Fruit fly (Drosophila melanogaster) whole organism, embryonic: ENCODE measurements around the gene CG31050.

Experiments
- Abd-B ChIP-seq: fragments of 200-800 bp; sonication (Bioruptor generic); optimal IDR thresholded peaks from 2 replicates; lab custom pipeline; 2018; ENCODE audit warnings: missing biosample characterization, mild to moderate bottlenecking, missing genetic modification characterization, moderate library complexity
- Ada2b ChIP-seq: fragments of 200-800 bp; sonication (Bioruptor generic); IDR thresholded peaks from 2 replicates; pipeline ENCODE4 v1.3.6; 2022; ENCODE audit warnings: missing biosample characterization, missing genetic modification characterization
- Antp ChIP-seq: fragments of 200-800 bp; sonication (Bioruptor generic); optimal IDR thresholded peaks from 3 replicates; lab custom pipeline; 2016; ENCODE audit warnings: missing biosample characterization, missing genetic modification characterization
- B-H2 ChIP-seq: fragments of 200-800 bp; sonication (Bioruptor generic); optimal IDR thresholded peaks from 2 replicates; lab custom pipeline; 2018; ENCODE audit warnings: missing biosample characterization, mild to moderate bottlenecking, missing genetic modification characterization
- Bgb ChIP-seq: fragments of 200-800 bp; sonication (Bioruptor generic); IDR thresholded peaks from 2 replicates; pipeline ENCODE4 v1.3.6; 2022; ENCODE audit warnings: missing biosample characterization, missing genetic modification characterization; ENCODE audit not compliant: partially characterized antibody
- CG10209 ChIP-seq: fragments of 200-800 bp; sonication (Bioruptor generic); optimal IDR thresholded peaks from 3 replicates; lab custom pipeline; 2017; ENCODE audit warnings: missing biosample characterization, mild to moderate bottlenecking, missing genetic modification characterization, missing genetic modification reagents
- CG11695 ChIP-seq: fragments of 200-800 bp; sonication (Bioruptor generic); IDR thresholded peaks from 3 replicates; pipeline ENCODE4 v1.3.6; 2022; ENCODE audit warnings: missing biosample characterization, missing genetic modification characterization
- CG12744 ChIP-seq: fragments of 200-800 bp; sonication (Bioruptor generic); optimal IDR thresholded peaks from 2 replicates; lab custom pipeline; 2016; ENCODE audit warnings: missing biosample characterization, missing genetic modification characterization
- CG1602 ChIP-seq: fragments of 200-800 bp; sonication (Bioruptor generic); optimal IDR thresholded peaks from 3 replicates; lab custom pipeline; 2016; ENCODE audit warnings: missing biosample characterization, missing genetic modification characterization
- CG1603 ChIP-seq: fragments of 200-800 bp; sonication (Bioruptor generic); optimal IDR thresholded peaks from 2 replicates; lab custom pipeline; 2019; ENCODE audit warnings: missing biosample characterization, mild to moderate bottlenecking, missing genetic modification characterization, moderate library complexity
- CG17359 ChIP-seq: fragments of 200-800 bp; sonication (Bioruptor generic); optimal IDR thresholded peaks from 3 replicates; lab custom pipeline; 2018; ENCODE audit warnings: missing biosample characterization, mild to moderate bottlenecking, missing genetic modification characterization, moderate library complexity
- CG17802 ChIP-seq: fragments of 200-800 bp; sonication (Bioruptor generic); optimal IDR thresholded peaks from 2 replicates; lab custom pipeline; 2018; ENCODE audit warnings: missing biosample characterization, mild to moderate bottlenecking, missing genetic modification characterization, moderate library complexity
- CG18599 ChIP-seq: fragments of 200-800 bp; sonication (Bioruptor generic); optimal IDR thresholded peaks from 3 replicates; lab custom pipeline; 2017; ENCODE audit warnings: missing biosample characterization, missing genetic modification characterization, mild to moderate bottlenecking, moderate library complexity, missing genetic modification reagents
- CG18764 ChIP-seq: fragments of 200-800 bp; sonication (Bioruptor generic); optimal IDR thresholded peaks from 3 replicates; lab custom pipeline; 2016; ENCODE audit warnings: missing biosample characterization, missing genetic modification characterization
- CG30431 ChIP-seq: fragments of 200-800 bp; sonication (Bioruptor generic); optimal IDR thresholded peaks from 2 replicates; lab custom pipeline; 2017; ENCODE audit warnings: missing biosample characterization, missing genetic modification characterization
- CG31224 ChIP-seq: fragments of 200-800 bp; sonication (Bioruptor generic); IDR thresholded peaks from 2 replicates; pipeline ENCODE4 v1.3.6; 2022; ENCODE audit warnings: missing biosample characterization, missing genetic modification characterization
- CG32772 ChIP-seq: fragments of 200-800 bp; sonication (Bioruptor generic); IDR thresholded peaks from 2 replicates; pipeline ENCODE4 v1.3.6; 2022; ENCODE audit warnings: missing biosample characterization, missing genetic modification characterization
- CG4424 ChIP-seq: fragments of 200-800 bp; sonication (Bioruptor generic); optimal IDR thresholded peaks from 3 replicates; lab custom pipeline; 2016; ENCODE audit warnings: missing biosample characterization, missing genetic modification characterization
- CG5180 ChIP-seq: fragments of 200-800 bp; sonication (Bioruptor generic); optimal IDR thresholded peaks from 3 replicates; lab custom pipeline; 2017; ENCODE audit warnings: missing biosample characterization, missing genetic modification characterization, mild to moderate bottlenecking, moderate library complexity, missing genetic modification reagents
- CG7556 ChIP-seq: fragments of 200-800 bp; sonication (Bioruptor generic); optimal IDR thresholded peaks from 2 replicates; lab custom pipeline; 2017; ENCODE audit warnings: missing biosample characterization, mild to moderate bottlenecking, missing genetic modification characterization
- CrebB ChIP-seq: fragments of 200-800 bp; sonication (Bioruptor generic); optimal IDR thresholded peaks from 3 replicates; lab custom pipeline; 2018; ENCODE audit warnings: missing biosample characterization, mild to moderate bottlenecking, missing genetic modification characterization
- D ChIP-seq, 2 experiments: fragments of 200-800 bp in 1 of 2; fragments of >200 bp in 1 of 2; sonication (Bioruptor generic) in 1 of 2; optimal IDR thresholded peaks; 2 replicates in 1 of 2; 3 replicates in 1 of 2; lab custom pipeline; 2017; ENCODE audit warnings: mild to moderate bottlenecking in 1 of 2, missing biosample characterization in 1 of 2, missing genetic modification characterization in 1 of 2, missing genetic modification reagents in 1 of 2
- Doc3 ChIP-seq: fragments of 200-800 bp; sonication (Bioruptor generic); IDR thresholded peaks from 3 replicates; pipeline ENCODE4 v1.3.6; 2022; ENCODE audit warnings: missing biosample characterization, missing genetic modification characterization; ENCODE audit not compliant: partially characterized antibody
- Ets65A ChIP-seq: fragments of 200-800 bp; sonication (Bioruptor generic); peaks from one replicate; lab custom pipeline; 2016; ENCODE audit warnings: missing biosample characterization, missing genetic modification characterization
- Ets97D ChIP-seq: fragments of 200-800 bp; sonication (Bioruptor generic); optimal IDR thresholded peaks from 3 replicates; lab custom pipeline; 2016; ENCODE audit warnings: missing biosample characterization, missing genetic modification characterization
- Hmr ChIP-seq: fragments of 200-800 bp; sonication (Bioruptor generic); optimal IDR thresholded peaks from 3 replicates; lab custom pipeline; 2017; ENCODE audit warnings: mild to moderate bottlenecking, missing biosample characterization, missing genetic modification reagents, missing genetic modification characterization
- Mrtf ChIP-seq: fragments of 200-800 bp; sonication (Bioruptor generic); IDR thresholded peaks from 3 replicates; pipeline ENCODE4 v1.3.6; 2022; ENCODE audit warnings: missing biosample characterization, missing genetic modification characterization
- Rx ChIP-seq: fragments of 200-800 bp; sonication (Bioruptor generic); IDR thresholded peaks from 2 replicates; pipeline ENCODE4 v1.3.6; 2022; ENCODE audit warnings: missing biosample characterization, missing genetic modification characterization
- Six4 ChIP-seq: fragments of 200-800 bp; sonication (Bioruptor generic); optimal IDR thresholded peaks from 2 replicates; lab custom pipeline; 2016; ENCODE audit warnings: missing biosample characterization, missing genetic modification characterization
- Sry-β ChIP-seq: fragments of 200-800 bp; sonication (Bioruptor generic); optimal IDR thresholded peaks from 2 replicates; lab custom pipeline; 2018; ENCODE audit warnings: missing biosample characterization, mild to moderate bottlenecking, missing genetic modification characterization, moderate library complexity
- Sry-δ ChIP-seq: fragments of 200-800 bp; sonication (Bioruptor generic); optimal IDR thresholded peaks from 2 replicates; lab custom pipeline; 2016; ENCODE audit warnings: missing biosample characterization, missing genetic modification characterization
- Usf ChIP-seq: fragments of 200-800 bp; sonication (Bioruptor generic); optimal IDR thresholded peaks from 2 replicates; lab custom pipeline; 2017; ENCODE audit warnings: missing genotype, missing biosample characterization, missing genetic modification characterization
- btn ChIP-seq: fragments of 200-800 bp; sonication (Bioruptor generic); optimal IDR thresholded peaks from 2 replicates; lab custom pipeline; 2016; ENCODE audit warnings: missing biosample characterization, missing genetic modification characterization
- dmrt99B ChIP-seq: fragments of 200-800 bp; sonication (Bioruptor generic); optimal IDR thresholded peaks from 2 replicates; lab custom pipeline; 2018; ENCODE audit warnings: missing biosample characterization, mild to moderate bottlenecking, missing genetic modification characterization, moderate library complexity
- dysf ChIP-seq: fragments of 200-800 bp; sonication (Bioruptor generic); IDR thresholded peaks from 3 replicates; pipeline ENCODE4 v1.3.6; 2022; ENCODE audit warnings: missing biosample characterization, missing genetic modification characterization
- emc ChIP-seq: fragments of 200-800 bp; sonication (Bioruptor generic); optimal IDR thresholded peaks from 2 replicates; lab custom pipeline; 2016; ENCODE audit warnings: missing biosample characterization, missing genetic modification characterization
- en ChIP-seq: fragments of 200-800 bp; sonication (Bioruptor generic); optimal IDR thresholded peaks from 2 replicates; lab custom pipeline; 2016; ENCODE audit warnings: missing biosample characterization, missing genetic modification characterization
- ewg ChIP-seq: fragments of 200-800 bp; sonication (Bioruptor generic); optimal IDR thresholded peaks from 3 replicates; lab custom pipeline; 2017; ENCODE audit warnings: mild to moderate bottlenecking, missing biosample characterization, missing genetic modification reagents, missing genetic modification characterization
- fd96Cb ChIP-seq: fragments of 200-800 bp; sonication (Bioruptor generic); optimal IDR thresholded peaks from 2 replicates; lab custom pipeline; 2018; ENCODE audit warnings: missing biosample characterization, mild to moderate bottlenecking, missing genetic modification characterization, moderate library complexity
- fru ChIP-seq: fragments of >200 bp; optimal IDR thresholded peaks from 2 replicates; lab custom pipeline; 2017
- grn ChIP-seq: fragments of 200-800 bp; sonication (Bioruptor generic); optimal IDR thresholded peaks from 3 replicates; lab custom pipeline; 2017; ENCODE audit warnings: missing biosample characterization, missing genetic modification characterization
- gro ChIP-seq: fragments of 200-800 bp; sonication (Bioruptor generic); optimal IDR thresholded peaks from 2 replicates; lab custom pipeline; 2016; ENCODE audit warnings: missing biosample characterization, missing genetic modification characterization
- ham ChIP-seq: fragments of 200-800 bp; sonication (Bioruptor generic); IDR thresholded peaks from 2 replicates; pipeline ENCODE4 v1.3.6; 2022; ENCODE audit warnings: missing biosample characterization, missing genetic modification characterization
- hkb ChIP-seq, 2 experiments: fragments of 200-800 bp in 1 of 2; fragments of >200 bp in 1 of 2; sonication (Bioruptor generic) in 1 of 2; IDR thresholded peaks in 1 of 2; optimal IDR thresholded peaks in 1 of 2; 2 replicates each; pipeline versions ENCODE4 v1.3.6 to Lab custom; 2017 to 2022; ENCODE audit warnings: missing biosample characterization in 1 of 2, missing genetic modification characterization in 1 of 2
- lab ChIP-seq: fragments of 200-800 bp; sonication (Bioruptor generic); optimal IDR thresholded peaks from 3 replicates; lab custom pipeline; 2017; ENCODE audit warnings: missing biosample characterization, missing genetic modification characterization, mild to moderate bottlenecking, moderate library complexity, missing genetic modification reagents
- lilli ChIP-seq: fragments of 200-800 bp; sonication (Bioruptor generic); optimal IDR thresholded peaks from 3 replicates; lab custom pipeline; 2016; ENCODE audit warnings: missing biosample characterization, missing genetic modification characterization
- pho ChIP-seq: fragments of 200-800 bp; sonication (Bioruptor generic); optimal IDR thresholded peaks from 2 replicates; lab custom pipeline; 2016; ENCODE audit warnings: missing biosample characterization, missing genetic modification characterization
- pnt ChIP-seq: fragments of 200-800 bp; sonication (Bioruptor generic); optimal IDR thresholded peaks from 3 replicates; lab custom pipeline; 2016; ENCODE audit warnings: missing biosample characterization, missing genetic modification characterization
- pros ChIP-seq: fragments of 200-800 bp; sonication (Bioruptor generic); optimal IDR thresholded peaks from 3 replicates; lab custom pipeline; 2019; ENCODE audit warnings: missing biosample characterization, mild to moderate bottlenecking, missing genetic modification characterization, moderate library complexity
- pum ChIP-seq: fragments of 200-800 bp; sonication (Bioruptor generic); optimal IDR thresholded peaks from 2 replicates; lab custom pipeline; 2016; ENCODE audit warnings: missing biosample characterization, missing genetic modification characterization
- repo ChIP-seq: fragments of 200-800 bp; sonication (Bioruptor generic); optimal IDR thresholded peaks from 2 replicates; lab custom pipeline; 2016; ENCODE audit warnings: missing biosample characterization, missing genetic modification characterization

The CG31050 gene

dm6 chr3R:28620813-28621212 is 29.5 kb downstream of the CG31050 start (continued):
- TF ChIP-seq pum (GFP tag; lab: Kevin White, UChicago) (no peak), pho (GFP tag; lab: Kevin White, UChicago) (no peak), Ets65A (GFP tag; lab: Kevin White, UChicago) (peak; percentile 77), CG4424 (GFP tag; lab: Kevin White, UChicago) (no peak), lab (GFP tag; lab: Kevin White, UChicago) (peak; percentile 23), Ada2b (GFP tag; lab: Robert Waterston, UW) (no peak), repo (GFP tag; lab: Kevin White, UChicago) (no peak), pnt (no peak), pros (GFP tag; lab: Kevin White, UChicago) (no peak), CG7556 (peak; percentile 40), Abd-B (no peak), CG32772 (GFP tag; lab: Robert Waterston, UW) (no peak), CG12744 (GFP tag; lab: Kevin White, UChicago) (no peak), emc (GFP tag; lab: Kevin White, UChicago) (no peak), Bgb (GFP tag; lab: Robert Waterston, UW) (no peak), en (no peak), dmrt99B (tag; lab: Kevin White, UChicago) (peak; percentile 31), dysf (GFP tag; lab: Robert Waterston, UW) (no peak), CG18764 (GFP tag; lab: Kevin White, UChicago) (no peak), CG11695 (GFP tag; lab: Robert Waterston, UW) (no peak), D (optimal IDR thresholded peaks at IDR 0.05; lab: Kevin White, UChicago) (no peak), D (GFP tag; optimal IDR thresholded peaks at IDR 0.05; lab: Kevin White, UChicago) (no peak), grn (GFP tag; lab: Kevin White, UChicago) (no peak), gro (GFP tag; lab: Kevin White, UChicago) (no peak), B-H2 (GFP tag; lab: Kevin White, UChicago) (no peak), CG5180 (GFP tag; lab: Kevin White, UChicago) (no peak), lilli (no peak), Ets97D (no peak), CG1603 (tag; lab: Kevin White, UChicago) (no peak), Sry-δ (GFP tag; lab: Kevin White, UChicago) (no peak), Rx (GFP tag; lab: Robert Waterston, UW) (no peak), Doc3 (GFP tag; lab: Robert Waterston, UW) (no peak), Mrtf (GFP tag; lab: Robert Waterston, UW) (no peak), Sry-β (no peak), CG30431 (no peak), Six4 (GFP tag; lab: Kevin White, UChicago) (no peak), CrebB (no peak), Antp (GFP tag; lab: Kevin White, UChicago) (no peak), ham (GFP tag; lab: Robert Waterston, UW) (no peak), Usf (no peak), Hmr (GFP tag; lab: Kevin White, UChicago) (peak; percentile 38), CG17359 (tag; lab: Kevin White, UChicago) (peak; percentile 16), CG18599 (GFP tag; lab: Kevin White, UChicago) (peak; percentile 38), CG31224 (GFP tag; lab: Robert Waterston, UW) (no peak), CG1602 (no peak), CG17802 (no peak), hkb (optimal IDR thresholded peaks at IDR 0.05; lab: Kevin White, UChicago) (no peak), hkb (GFP tag; IDR thresholded peaks at IDR 0.05; lab: Robert Waterston, UW) (no peak), btn (GFP tag; lab: Kevin White, UChicago) (no peak), CG10209 (GFP tag; lab: Kevin White, UChicago) (no peak), fru (lab: Kevin White, UChicago) (no peak), fd96Cb (tag; lab: Kevin White, UChicago) (peak; percentile 12), ewg (GFP tag; lab: Kevin White, UChicago) (no peak)
